Fruit fly (Drosophila melanogaster) whole organism, pupa: ENCODE measurements around the gene nau.

Source experiments
- CG10348 ChIP-seq: fragments of 200-800 bp; sonication (Bioruptor generic); IDR thresholded peaks from 2 replicates; pipeline ENCODE4 v1.3.6; 2022; ENCODE audit warnings: missing biosample characterization, missing genetic modification characterization
- CG12605 ChIP-seq: fragments of 200-800 bp; sonication (Bioruptor generic); IDR thresholded peaks from 2 replicates; pipeline ENCODE4 v1.3.6; 2022; ENCODE audit warnings: missing biosample characterization, missing genetic modification characterization
- CG13204 ChIP-seq: fragments of 200-800 bp; sonication (Bioruptor generic); optimal IDR thresholded peaks from 2 replicates; lab custom pipeline; 2018; ENCODE audit warnings: missing biosample characterization, mild to moderate bottlenecking, missing genetic modification characterization, moderate library complexity
- CG14655 ChIP-seq: fragments of 200-800 bp; sonication (Bioruptor generic); optimal IDR thresholded peaks from 3 replicates; lab custom pipeline; 2017; ENCODE audit warnings: mild to moderate bottlenecking, missing biosample characterization, missing genetic modification reagents, missing genetic modification characterization
- CG15710 ChIP-seq: fragments of 200-800 bp; sonication (Bioruptor generic); optimal IDR thresholded peaks from 2 replicates; lab custom pipeline; 2018; ENCODE audit warnings: missing biosample characterization, mild to moderate bottlenecking, missing genetic modification characterization, moderate library complexity
- CG17806 ChIP-seq: fragments of 200-800 bp; sonication (Bioruptor generic); optimal IDR thresholded peaks from 2 replicates; lab custom pipeline; 2018; ENCODE audit warnings: missing biosample characterization, mild to moderate bottlenecking, missing genetic modification characterization, moderate library complexity
- CG32121 ChIP-seq: fragments of 200-800 bp; sonication (Bioruptor generic); IDR thresholded peaks from 2 replicates; pipeline ENCODE4 v1.3.6; 2022; ENCODE audit warnings: missing biosample characterization, missing genetic modification characterization
- CG34367 ChIP-seq: fragments of 200-800 bp; sonication (Bioruptor generic); optimal IDR thresholded peaks from 2 replicates; lab custom pipeline; 2018; ENCODE audit warnings: missing biosample characterization, mild to moderate bottlenecking, missing genetic modification characterization
- CG4496 ChIP-seq: fragments of 200-800 bp; sonication (Bioruptor generic); IDR thresholded peaks from 3 replicates; pipeline ENCODE4 v1.3.6; 2022; ENCODE audit warnings: missing biosample characterization, missing genetic modification characterization
- CG8159 ChIP-seq: fragments of 200-800 bp; sonication (Bioruptor generic); optimal IDR thresholded peaks from 3 replicates; lab custom pipeline; 2018; ENCODE audit warnings: missing biosample characterization, mild to moderate bottlenecking, missing genetic modification characterization, moderate library complexity
- CG8301 ChIP-seq: fragments of 200-800 bp; sonication (Bioruptor generic); optimal IDR thresholded peaks from 2 replicates; lab custom pipeline; 2018; ENCODE audit warnings: missing biosample characterization, mild to moderate bottlenecking, missing genetic modification characterization
- CG9948 ChIP-seq: fragments of 200-800 bp; sonication (Bioruptor generic); optimal IDR thresholded peaks from 2 replicates; lab custom pipeline; 2018; ENCODE audit warnings: missing biosample characterization, mild to moderate bottlenecking, missing genetic modification characterization, moderate library complexity
- D1 ChIP-seq: fragments of 200-800 bp; sonication (Bioruptor generic); optimal IDR thresholded peaks from 2 replicates; lab custom pipeline; 2018; ENCODE audit warnings: missing biosample characterization, mild to moderate bottlenecking, missing genetic modification characterization, moderate library complexity
- EcR ChIP-seq: fragments of 200-800 bp; sonication (Bioruptor generic); optimal IDR thresholded peaks from 3 replicates; lab custom pipeline; 2019; ENCODE audit warnings: missing biosample characterization, missing genetic modification characterization, mild to moderate bottlenecking, moderate library complexity, missing genetic modification reagents
- Ets98B ChIP-seq: fragments of 200-800 bp; sonication (Bioruptor generic); IDR thresholded peaks from 2 replicates; pipeline ENCODE4 v1.3.6; 2022; ENCODE audit warnings: missing biosample characterization, missing genetic modification characterization
- Pif1A ChIP-seq: fragments of 200-800 bp; sonication (Bioruptor generic); optimal IDR thresholded peaks from 3 replicates; lab custom pipeline; 2016; ENCODE audit warnings: missing biosample characterization, missing genetic modification characterization
- Pif1B ChIP-seq: fragments of 200-800 bp; sonication (Bioruptor generic); optimal IDR thresholded peaks from 3 replicates; lab custom pipeline; 2016; ENCODE audit warnings: missing biosample characterization, missing genetic modification characterization
- Snoo ChIP-seq: fragments of 200-800 bp; sonication (Bioruptor generic); optimal IDR thresholded peaks from 3 replicates; lab custom pipeline; 2017; ENCODE audit warnings: missing biosample characterization, mild to moderate bottlenecking, missing genetic modification characterization, inconsistent platforms
- fd96Ca ChIP-seq: fragments of 200-800 bp; sonication (Bioruptor generic); IDR thresholded peaks from 3 replicates; pipeline ENCODE4 v1.3.6; 2022; ENCODE audit warnings: missing biosample characterization, missing genetic modification characterization
- gl ChIP-seq: fragments of 200-800 bp; sonication (Bioruptor generic); optimal IDR thresholded peaks from 2 replicates; lab custom pipeline; 2018; ENCODE audit warnings: missing biosample characterization, mild to moderate bottlenecking, missing genetic modification characterization
- rn ChIP-seq: fragments of 200-800 bp; sonication (Bioruptor generic); IDR thresholded peaks from 2 replicates; pipeline ENCODE4 v1.3.6; 2022; ENCODE audit warnings: missing biosample characterization, missing genetic modification characterization

Gene nau

dm6 chr3R:23679911-23680336 is 38.2 kb downstream of the nau start, which contains the start of gene eIF3d1:
eIF3d1 (plus strand) TSS chr3R:23680039.
- TF ChIP-seq EcR (GFP tag; lab: Kevin White, UChicago) (no peak), CG9948 (no peak), D1 (tag; lab: Kevin White, UChicago) (no peak), CG14655 (GFP tag; lab: Kevin White, UChicago) (no peak), CG15710 (tag; lab: Kevin White, UChicago) (no peak), Ets98B (GFP tag; lab: Robert Waterston, UW) (no peak), fd96Ca (GFP tag; lab: Robert Waterston, UW) (no peak), CG12605 (no peak), CG17806 (no peak), CG10348 (GFP tag; lab: Robert Waterston, UW) (no peak), CG13204 (GFP tag; lab: Kevin White, UChicago) (no peak), gl (no peak), CG34367 (tag; lab: Kevin White, UChicago) (no peak), Pif1B (GFP tag; lab: Kevin White, UChicago) (no peak), CG32121 (GFP tag; lab: Robert Waterston, UW) (no peak)

DNA sequence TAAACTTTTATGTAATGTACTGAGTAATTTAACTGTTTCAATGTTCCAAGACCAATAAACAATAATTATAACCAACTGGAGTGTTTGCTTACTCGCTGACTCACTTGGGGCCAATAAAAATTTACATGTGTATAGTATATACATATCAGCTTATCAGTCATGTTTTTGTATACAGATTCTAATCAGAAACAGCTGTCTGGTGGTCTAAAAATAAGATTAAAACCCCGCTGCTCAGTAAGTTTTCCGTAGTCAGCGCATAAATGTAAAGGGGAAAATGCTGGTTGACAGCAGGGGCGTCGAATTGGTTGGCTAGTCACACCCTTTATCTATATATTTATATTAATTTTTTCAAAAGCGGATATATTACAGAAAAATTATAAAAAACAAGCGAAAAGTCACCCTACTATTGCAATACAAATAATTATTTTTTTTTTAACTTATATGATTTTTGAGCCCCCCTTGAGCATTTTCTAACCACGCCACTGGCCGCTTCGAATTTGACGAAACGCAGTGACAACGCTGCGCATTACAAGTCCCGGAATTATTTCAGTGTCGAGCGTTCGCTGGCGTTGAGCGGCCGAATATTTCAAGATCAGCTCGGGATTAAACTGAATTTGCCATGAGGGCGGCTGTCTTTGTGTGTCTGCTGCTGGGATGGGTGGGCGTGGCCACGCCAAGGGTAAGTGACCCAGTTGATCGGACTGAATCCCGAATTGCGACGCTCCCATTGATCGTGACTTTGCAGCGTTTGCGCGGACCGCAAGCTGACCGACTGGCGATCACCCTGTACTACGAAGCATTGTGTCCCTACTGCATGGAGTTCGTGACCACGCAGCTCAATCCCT is 39.6 kb downstream of the nau start, which contains the start of gene GILT2:
GILT2 (plus strand) TSS at position 547 of the 845 bp plus-strand sequence.
- TF ChIP-seq CG9948 (peak; percentile 56), CG12605 (peak; percentile 58), CG15710 (tag; lab: Kevin White, UChicago) (peak; percentile 69), Pif1B (GFP tag; lab: Kevin White, UChicago) (peak; percentile 76), fd96Ca (GFP tag; lab: Robert Waterston, UW) (peak; percentile 72), D1 (tag; lab: Kevin White, UChicago) (no peak), CG13204 (GFP tag; lab: Kevin White, UChicago) (no peak), Pif1A (GFP tag; lab: Kevin White, UChicago) (no peak), CG10348 (GFP tag; lab: Robert Waterston, UW) (0 out of 2 replicates have a peak, but pooled peaks have one; percentile 24), EcR (GFP tag; lab: Kevin White, UChicago) (no peak), CG14655 (GFP tag; lab: Kevin White, UChicago) (no peak), Snoo (peak; percentile 87), CG32121 (GFP tag; lab: Robert Waterston, UW) (peak; percentile 65), CG8159 (tag; lab: Kevin White, UChicago) (peak; percentile 73), CG4496 (GFP tag; lab: Robert Waterston, UW) (0 out of 3 replicates have a peak, but pooled peaks have one; percentile 54), rn (GFP tag; lab: Robert Waterston, UW) (peak; percentile 40; the same call in 1 of the 2 replicates), CG34367 (tag; lab: Kevin White, UChicago) (peak; percentile 36), CG17806 (peak; percentile 64), gl (no peak), CG8301 (tag; lab: Kevin White, UChicago) (no peak), Ets98B (GFP tag; lab: Robert Waterston, UW) (peak; percentile 77)
- TF ChIP-seq, all 21 proteins: peak for 14

DNA sequence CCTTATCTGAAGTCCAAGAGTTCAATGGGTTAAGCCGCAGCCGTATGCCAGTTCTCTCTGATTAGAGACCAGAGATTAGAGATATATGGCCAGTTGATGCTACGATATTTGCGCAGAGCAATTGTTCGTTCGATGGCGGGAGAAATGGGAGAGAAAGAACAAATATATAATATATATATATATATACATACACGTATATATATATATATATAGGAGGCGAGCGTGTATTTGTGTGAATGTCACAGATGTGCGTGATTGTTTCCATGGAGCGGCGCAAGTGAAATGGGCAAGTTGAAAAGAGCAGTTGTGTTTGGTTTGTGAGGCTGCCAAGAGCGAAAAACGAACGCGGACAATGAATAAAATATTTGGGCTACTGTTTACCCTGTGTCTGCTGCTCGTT is 41.1 kb downstream of the nau start, which contains the start of gene GILT3:
GILT3 (plus strand) TSS at position 301 of the 400 bp plus-strand sequence.
- TF ChIP-seq CG8301 (tag; lab: Kevin White, UChicago) (no peak), CG8159 (tag; lab: Kevin White, UChicago) (no peak), CG17806 (no peak), CG12605 (no peak), CG34367 (tag; lab: Kevin White, UChicago) (no peak), fd96Ca (GFP tag; lab: Robert Waterston, UW) (no peak)

DNA sequence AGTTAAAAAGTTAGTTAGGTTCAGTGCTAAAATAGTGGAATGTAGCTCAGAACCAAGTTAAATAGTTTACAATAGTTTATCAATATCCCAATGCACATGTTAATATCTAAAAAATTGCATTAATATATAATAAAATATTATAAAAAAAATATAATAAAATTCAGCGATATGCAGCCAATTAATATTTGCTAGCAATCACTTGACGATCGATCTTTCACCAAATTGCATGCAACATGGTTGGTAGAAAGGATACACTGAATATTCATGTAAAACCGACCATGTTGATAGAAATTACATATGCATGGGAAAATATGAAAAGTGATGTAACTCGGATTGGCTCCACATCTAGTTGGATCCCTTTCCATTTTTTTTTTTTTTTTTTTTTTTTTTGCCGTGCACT is 42.5 kb downstream of the nau start:
- TF ChIP-seq CG14655 (GFP tag; lab: Kevin White, UChicago) (peak; percentile 61), rn (GFP tag; lab: Robert Waterston, UW) (no peak), CG8301 (tag; lab: Kevin White, UChicago) (peak; percentile 9), D1 (tag; lab: Kevin White, UChicago) (no peak), Pif1B (GFP tag; lab: Kevin White, UChicago) (peak; percentile 20), CG10348 (GFP tag; lab: Robert Waterston, UW) (no peak), CG13204 (GFP tag; lab: Kevin White, UChicago) (no peak), CG32121 (GFP tag; lab: Robert Waterston, UW) (0 out of 2 replicates have a peak, but pooled peaks have one; percentile 17), Ets98B (GFP tag; lab: Robert Waterston, UW) (no peak)
- TF ChIP-seq, all 21 proteins: peak for 4

DNA sequence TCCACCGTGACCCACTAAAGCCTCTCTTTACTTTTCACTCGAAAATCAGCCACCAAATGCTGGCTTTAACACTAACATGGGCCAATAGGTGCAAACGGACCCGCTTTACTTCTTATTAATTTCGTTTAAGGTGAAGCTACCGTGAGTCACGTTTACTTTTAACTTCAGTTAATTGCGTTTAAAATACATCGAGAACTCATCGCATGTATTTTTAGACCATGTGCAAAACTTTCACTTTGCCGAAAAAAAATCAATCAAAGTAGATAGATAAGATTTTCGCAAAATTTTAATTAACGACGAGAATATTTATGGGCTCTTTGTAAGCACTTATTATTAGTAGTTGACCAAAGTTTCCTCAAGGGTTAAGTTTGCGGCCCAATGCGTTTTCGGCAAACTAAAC is 43.8 kb downstream of the nau start:
- no peak for TF ChIP-seq CG34367 (tag; lab: Kevin White, UChicago)
- TF ChIP-seq CG10348 (GFP tag; lab: Robert Waterston, UW), result no peak
- no peak for TF ChIP-seq CG9948
- no peak for TF ChIP-seq CG32121 (GFP tag; lab: Robert Waterston, UW)
- no peak for TF ChIP-seq gl
- peak; percentile 24 for TF ChIP-seq Pif1A (GFP tag; lab: Kevin White, UChicago)
- TF ChIP-seq CG17806, result no peak
- peak; percentile 46 for TF ChIP-seq Snoo
- TF ChIP-seq, all 21 proteins: peak for 2
